Worm (Caenorhabditis elegans): ENCODE results near the gene T25D10.4.

- TF ChIP-seq ceh-13 (GFP tag; optimal IDR thresholded peaks at IDR 0.05) (no peak), F13C5.2 (tag; optimal IDR thresholded peaks at IDR 0.05) (no peak)
These were observed 11.7 kb downstream of the T25D10.4 start, which contains the start of gene zig-10 for ce11 chrII:6398406-6398805.
